Worm (Caenorhabditis elegans): ENCODE data around the gene Y53G8AR.6.

ce11 chrIII:3253736-3254135, 40.8 kb upstream of the Y53G8AR.6 start:
- TF ChIP-seq pes-1 (GFP tag; IDR thresholded peaks at IDR 0.05) = no peak
- no peak for TF ChIP-seq ama-1 (optimal IDR thresholded peaks at IDR 0.05)
- no peak for TF ChIP-seq tbx-11 (GFP tag; IDR thresholded peaks at IDR 0.05)
- no peak for TF ChIP-seq tbx-37 (GFP tag; conservative IDR thresholded peaks at IDR 0.05)
- TF ChIP-seq B0310.2 (tag; optimal IDR thresholded peaks at IDR 0.05) = no peak
- no peak for TF ChIP-seq flt-1 (GFP tag; IDR thresholded peaks at IDR 0.05)
- TF ChIP-seq scrt-1 (GFP tag; IDR thresholded peaks at IDR 0.05) = no peak
- TF ChIP-seq aly-1 (tag; optimal IDR thresholded peaks at IDR 0.05) = no peak
- no peak for TF ChIP-seq F13C5.2 (tag; optimal IDR thresholded peaks at IDR 0.05)
- no peak for TF ChIP-seq hmg-4 (GFP tag; optimal IDR thresholded peaks at IDR 0.05)
- no peak for TF ChIP-seq hmbx-1 (tag; optimal IDR thresholded peaks at IDR 0.05)
- no peak for TF ChIP-seq tra-4 (tag; optimal IDR thresholded peaks at IDR 0.05)
